Fruit fly (Drosophila melanogaster): ENCODE measurements around the gene RhoU.

DNA sequence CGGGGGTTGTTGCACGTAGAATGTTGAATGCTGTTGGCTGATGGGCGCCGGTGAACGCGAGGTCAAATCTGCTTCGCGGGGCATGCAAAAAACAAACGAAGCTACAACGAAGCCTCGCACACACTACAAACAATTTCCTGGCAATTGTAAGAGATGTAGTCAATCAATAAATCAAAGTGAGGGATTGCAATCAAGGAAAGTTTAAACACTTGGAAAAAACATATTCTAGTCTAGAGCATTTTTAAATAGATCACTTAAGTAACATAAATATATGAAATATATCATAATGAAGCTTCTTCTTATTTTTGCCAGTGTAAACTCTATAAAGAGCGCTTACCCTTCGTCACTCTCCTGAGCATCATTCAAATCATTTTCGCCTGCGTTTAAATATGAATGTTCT is 51.3 kb downstream of the RhoU start:
- TF ChIP-seq ey (GFP tag; optimal IDR thresholded peaks at IDR 0.05) (no peak), CG32264 (GFP tag; optimal IDR thresholded peaks at IDR 0.05) (no peak), sv (GFP tag; optimal IDR thresholded peaks at IDR 0.05) (no peak), Dfd (GFP tag; optimal IDR thresholded peaks at IDR 0.05) (no peak), rgr (GFP tag; optimal IDR thresholded peaks at IDR 0.05) (no peak), tai (GFP tag; optimal IDR thresholded peaks at IDR 0.05) (no peak), Mio (GFP tag; optimal IDR thresholded peaks at IDR 0.05) (no peak), fru (GFP tag; optimal IDR thresholded peaks at IDR 0.05) (no peak), Hnf4 (GFP tag; optimal IDR thresholded peaks at IDR 0.05) (no peak), GATAd (GFP tag; optimal IDR thresholded peaks at IDR 0.05) (no peak), dsf (GFP tag; optimal IDR thresholded peaks at IDR 0.05; ENCODE audit: borderline replicate concordance) (no peak), Hr83 (GFP tag; optimal IDR thresholded peaks at IDR 0.05; ENCODE audit: poor library complexity, severe bottlenecking) (no peak), psq (GFP tag; optimal IDR thresholded peaks at IDR 0.05) (no peak)

Data from whole organism, wandering third instar larva.